Fruit fly (Drosophila melanogaster) whole organism, embryonic: ENCODE measurements around the gene CG13716.
A peak's percentile ranks its signal among the peaks of the same experiment; 100 is the strongest.

ENCODE experiments used
- Atf3 ChIP-seq: fragments of 200-800 bp; sonication (Bioruptor generic); optimal IDR thresholded peaks from 3 replicates; lab custom pipeline; 2016; ENCODE audit warnings: missing biosample characterization, missing genetic modification characterization
- CG10267 ChIP-seq: fragments of 200-800 bp; sonication (Bioruptor generic); optimal IDR thresholded peaks from 2 replicates; lab custom pipeline; 2018; ENCODE audit warnings: missing biosample characterization, mild to moderate bottlenecking, missing genetic modification characterization, moderate library complexity
- CG10959 ChIP-seq: fragments of 200-800 bp; sonication (Bioruptor generic); IDR thresholded peaks from 2 replicates; pipeline ENCODE4 v1.3.6; 2022; ENCODE audit warnings: missing biosample characterization, missing genetic modification characterization
- CG13123 ChIP-seq: fragments of 200-800 bp; sonication (Bioruptor generic); optimal IDR thresholded peaks from 2 replicates; lab custom pipeline; 2016; ENCODE audit warnings: missing biosample characterization, missing genetic modification characterization
- CG13287 ChIP-seq: fragments of 200-800 bp; sonication (Bioruptor generic); IDR thresholded peaks from 2 replicates; pipeline ENCODE4 v1.3.6; 2022; ENCODE audit warnings: missing biosample characterization, missing genetic modification characterization; ENCODE audit not compliant: partially characterized antibody
- CG14710 ChIP-seq: fragments of 200-800 bp; sonication (Bioruptor generic); optimal IDR thresholded peaks from 3 replicates; lab custom pipeline; 2019; ENCODE audit warnings: missing biosample characterization, mild to moderate bottlenecking, missing genetic modification characterization, moderate library complexity
- CG15479 ChIP-seq: fragments of 200-800 bp; sonication (Bioruptor generic); optimal IDR thresholded peaks from 3 replicates; lab custom pipeline; 2019; ENCODE audit warnings: missing biosample characterization, mild to moderate bottlenecking, missing genetic modification characterization, moderate library complexity
- CG15514 ChIP-seq: fragments of 200-800 bp; sonication (Bioruptor generic); optimal IDR thresholded peaks from 3 replicates; lab custom pipeline; 2017; ENCODE audit warnings: missing biosample characterization, missing genetic modification characterization, mild to moderate bottlenecking, moderate library complexity, missing genetic modification reagents
- CG15601 ChIP-seq: fragments of 200-800 bp; sonication (Bioruptor generic); optimal IDR thresholded peaks from 3 replicates; lab custom pipeline; 2019; ENCODE audit warnings: missing biosample characterization, mild to moderate bottlenecking, missing genetic modification characterization, moderate library complexity
- CG1792 ChIP-seq: fragments of 200-800 bp; sonication (Bioruptor generic); optimal IDR thresholded peaks from 2 replicates; lab custom pipeline; 2016; ENCODE audit warnings: missing biosample characterization, missing genetic modification characterization
- CG18619 ChIP-seq: fragments of 200-800 bp; sonication (Bioruptor generic); optimal IDR thresholded peaks from 3 replicates; lab custom pipeline; 2017; ENCODE audit warnings: missing biosample characterization, mild to moderate bottlenecking, missing genetic modification characterization
- CG31224 ChIP-seq: fragments of 200-800 bp; sonication (Bioruptor generic); IDR thresholded peaks from 2 replicates; pipeline ENCODE4 v1.3.6; 2022; ENCODE audit warnings: missing biosample characterization, missing genetic modification characterization
- CG42726 ChIP-seq: fragments of 200-800 bp; sonication (Bioruptor generic); IDR thresholded peaks from 2 replicates; pipeline ENCODE4 v1.3.6; 2022; ENCODE audit warnings: missing biosample characterization, missing genetic modification characterization; ENCODE audit not compliant: partially characterized antibody
- CG7745 ChIP-seq: fragments of 200-800 bp; sonication (Bioruptor generic); optimal IDR thresholded peaks from 2 replicates; lab custom pipeline; 2018; ENCODE audit warnings: missing biosample characterization, mild to moderate bottlenecking, missing genetic modification characterization, moderate library complexity
- CG7963 ChIP-seq: fragments of 200-800 bp; sonication (Bioruptor generic); IDR thresholded peaks from 3 replicates; pipeline ENCODE4 v1.3.6; 2022; ENCODE audit warnings: missing biosample characterization, missing genetic modification characterization; ENCODE audit not compliant: partially characterized antibody
- CG8924 ChIP-seq: fragments of 200-800 bp; optimal IDR thresholded peaks from 3 replicates; lab custom pipeline; 2019; ENCODE audit warnings: missing biosample characterization, mild to moderate bottlenecking, missing genetic modification characterization, moderate library complexity
- CG9437 ChIP-seq: fragments of 200-800 bp; sonication (Bioruptor generic); optimal IDR thresholded peaks from 2 replicates; lab custom pipeline; 2018; ENCODE audit warnings: missing biosample characterization, mild to moderate bottlenecking, missing genetic modification characterization
- CG9797 ChIP-seq: fragments of 200-800 bp; sonication (Bioruptor generic); optimal IDR thresholded peaks from 3 replicates; lab custom pipeline; 2018; ENCODE audit warnings: missing biosample characterization, mild to moderate bottlenecking, missing genetic modification characterization
- CoRest ChIP-seq: fragments of 200-800 bp; sonication (Bioruptor generic); optimal IDR thresholded peaks from 3 replicates; lab custom pipeline; 2018; ENCODE audit warnings: missing biosample characterization, mild to moderate bottlenecking, missing genetic modification characterization, moderate library complexity
- Doc3 ChIP-seq: fragments of 200-800 bp; sonication (Bioruptor generic); IDR thresholded peaks from 3 replicates; pipeline ENCODE4 v1.3.6; 2022; ENCODE audit warnings: missing biosample characterization, missing genetic modification characterization; ENCODE audit not compliant: partially characterized antibody
- Dref ChIP-seq: fragments of 200-800 bp; sonication (Bioruptor generic); IDR thresholded peaks from 2 replicates; pipeline ENCODE4 v1.3.6; 2022; ENCODE audit warnings: missing biosample characterization, missing genetic modification characterization
- Eip74EF ChIP-seq, 2 experiments: fragments of 200-800 bp in 1 of 2; fragments of >200 bp in 1 of 2; sonication (Bioruptor generic) in 1 of 2; optimal IDR thresholded peaks; 2 replicates each; lab custom pipeline; 2017 to 2019; ENCODE audit warnings: missing biosample characterization in 2 of 2, missing genetic modification characterization in 2 of 2, mild to moderate bottlenecking in 1 of 2, moderate library complexity in 1 of 2
- GATAe ChIP-seq: fragments of 200-800 bp; sonication (Bioruptor generic); conservative IDR thresholded peaks from 2 replicates; pipeline ENCODE4 v1.3.6; 2022; ENCODE audit warnings: missing biosample characterization, missing genetic modification characterization
- Gug ChIP-seq: fragments of 200-800 bp; sonication (Bioruptor generic); IDR thresholded peaks from 4 replicates; pipeline ENCODE4 v1.3.6; 2022; ENCODE audit warnings: missing biosample characterization, missing genetic modification characterization
- HLHmδ ChIP-seq: fragments of 200-800 bp; sonication (Bioruptor generic); optimal IDR thresholded peaks from 2 replicates; lab custom pipeline; 2018; ENCODE audit warnings: missing biosample characterization, mild to moderate bottlenecking, missing genetic modification characterization, moderate library complexity
- Hsf ChIP-seq: fragments of 200-800 bp; sonication (Bioruptor generic); optimal IDR thresholded peaks from 3 replicates; lab custom pipeline; 2016; ENCODE audit warnings: missing biosample characterization, missing genetic modification characterization
- MBD-R2 ChIP-seq: fragments of 200-800 bp; sonication (Bioruptor generic); IDR thresholded peaks from 2 replicates; pipeline ENCODE4 v1.3.6; 2022; ENCODE audit warnings: missing biosample characterization, missing genetic modification characterization
- MTF-1 ChIP-seq: fragments of 200-800 bp; sonication (Bioruptor generic); optimal IDR thresholded peaks from 2 replicates; lab custom pipeline; 2018; ENCODE audit warnings: missing biosample characterization, mild to moderate bottlenecking, missing genetic modification characterization, borderline replicate concordance
- Max ChIP-seq: fragments of 200-800 bp; sonication (Bioruptor generic); optimal IDR thresholded peaks from 2 replicates; lab custom pipeline; 2016; ENCODE audit warnings: missing biosample characterization, mild to moderate bottlenecking, missing genetic modification characterization
- Optix ChIP-seq: fragments of 200-800 bp; sonication (Bioruptor generic); IDR thresholded peaks from 3 replicates; pipeline ENCODE4 v1.3.6; 2022; ENCODE audit warnings: missing biosample characterization, missing genetic modification characterization
- Ptx1 ChIP-seq: fragments of 200-800 bp; sonication (Bioruptor generic); IDR thresholded peaks from 2 replicates; pipeline ENCODE4 v1.3.6; 2022; ENCODE audit warnings: missing biosample characterization, missing genetic modification characterization
- Scr ChIP-seq: fragments of 200-800 bp; sonication (Bioruptor generic); IDR thresholded peaks from 2 replicates; pipeline ENCODE4 v1.3.6; 2022; ENCODE audit warnings: missing biosample characterization, missing genetic modification characterization; ENCODE audit not compliant: partially characterized antibody
- Sry-δ ChIP-seq: fragments of 200-800 bp; sonication (Bioruptor generic); optimal IDR thresholded peaks from 2 replicates; lab custom pipeline; 2016; ENCODE audit warnings: missing biosample characterization, missing genetic modification characterization
- Xbp1 ChIP-seq: fragments of 200-800 bp; sonication (Bioruptor generic); optimal IDR thresholded peaks from 3 replicates; lab custom pipeline; 2016; ENCODE audit warnings: missing biosample characterization, mild to moderate bottlenecking, missing genetic modification characterization
- br ChIP-seq: fragments of >200 bp; optimal IDR thresholded peaks from 2 replicates; lab custom pipeline; 2017
- chm ChIP-seq: fragments of 200-800 bp; sonication (Bioruptor generic); IDR thresholded peaks from 2 replicates; pipeline ENCODE4 v1.3.6; 2022; ENCODE audit warnings: missing biosample characterization, missing genetic modification characterization
- chn ChIP-seq: fragments of 200-800 bp; sonication (Bioruptor generic); optimal IDR thresholded peaks from 2 replicates; lab custom pipeline; 2016; ENCODE audit warnings: missing biosample characterization, missing genetic modification characterization
- en ChIP-seq: fragments of 200-800 bp; sonication (Bioruptor generic); optimal IDR thresholded peaks from 2 replicates; lab custom pipeline; 2016; ENCODE audit warnings: missing biosample characterization, missing genetic modification characterization
- fd102C ChIP-seq: fragments of 200-800 bp; sonication (Bioruptor generic); optimal IDR thresholded peaks from 2 replicates; lab custom pipeline; 2018; ENCODE audit warnings: missing biosample characterization, mild to moderate bottlenecking, missing genetic modification characterization, moderate library complexity
- gcm ChIP-seq: fragments of 200-800 bp; sonication (Bioruptor generic); optimal IDR thresholded peaks from 2 replicates; lab custom pipeline; 2019; ENCODE audit warnings: missing biosample characterization, mild to moderate bottlenecking, missing genetic modification characterization, moderate library complexity
- gem ChIP-seq: fragments of 200-800 bp; sonication (Bioruptor generic); optimal IDR thresholded peaks from 2 replicates; lab custom pipeline; 2019; ENCODE audit warnings: missing biosample characterization, mild to moderate bottlenecking, missing genetic modification characterization, moderate library complexity
- gfzf ChIP-seq: fragments of 200-800 bp; sonication (Bioruptor generic); optimal IDR thresholded peaks from 2 replicates; lab custom pipeline; 2016; ENCODE audit warnings: missing biosample characterization, mild to moderate bottlenecking, missing genetic modification characterization, moderate library complexity
- insv ChIP-seq, 2 experiments: fragments of 200-800 bp; sonication (Bioruptor generic); optimal IDR thresholded peaks; 3 replicates each; lab custom pipeline; 2016 to 2018; ENCODE audit warnings: missing biosample characterization in 2 of 2, missing genetic modification characterization in 2 of 2
- jumu ChIP-seq: fragments of 200-800 bp; sonication (Bioruptor generic); optimal IDR thresholded peaks from 3 replicates; lab custom pipeline; 2016; ENCODE audit warnings: missing biosample characterization, missing genetic modification characterization
- klu ChIP-seq: fragments of 200-800 bp; sonication (Bioruptor generic); IDR thresholded peaks from 2 replicates; pipeline ENCODE4 v1.3.6; 2022; ENCODE audit warnings: missing biosample characterization, missing genetic modification characterization
- nom ChIP-seq: fragments of 200-800 bp; sonication (Bioruptor generic); optimal IDR thresholded peaks from 2 replicates; lab custom pipeline; 2017; ENCODE audit warnings: missing biosample characterization, missing genetic modification characterization, mild to moderate bottlenecking, moderate library complexity, missing genetic modification reagents
- otp ChIP-seq: fragments of 200-800 bp; sonication (Bioruptor generic); IDR thresholded peaks from 3 replicates; pipeline ENCODE4, ENCODE4 v1.3.6; 2022; ENCODE audit warnings: missing biosample characterization, missing genetic modification characterization
- seq ChIP-seq: fragments of 200-800 bp; sonication (Bioruptor generic); IDR thresholded peaks from 2 replicates; pipeline ENCODE4 v1.3.6; 2022; ENCODE audit warnings: missing biosample characterization, missing genetic modification characterization
- ssp ChIP-seq: fragments of 200-800 bp; sonication (Bioruptor generic); IDR thresholded peaks from 2 replicates; pipeline ENCODE4 v1.3.6; 2022; ENCODE audit warnings: missing biosample characterization, missing genetic modification characterization
- tgo ChIP-seq: fragments of 200-800 bp; sonication (Bioruptor generic); IDR thresholded peaks from 3 replicates; pipeline ENCODE4 v1.3.6; 2022; ENCODE audit warnings: missing biosample characterization, missing genetic modification characterization
- wek ChIP-seq: fragments of 200-800 bp; sonication (Bioruptor generic); optimal IDR thresholded peaks from 3 replicates; lab custom pipeline; 2018; ENCODE audit warnings: missing biosample characterization, mild to moderate bottlenecking, missing genetic modification characterization, moderate library complexity

The CG13716 gene

DNA sequence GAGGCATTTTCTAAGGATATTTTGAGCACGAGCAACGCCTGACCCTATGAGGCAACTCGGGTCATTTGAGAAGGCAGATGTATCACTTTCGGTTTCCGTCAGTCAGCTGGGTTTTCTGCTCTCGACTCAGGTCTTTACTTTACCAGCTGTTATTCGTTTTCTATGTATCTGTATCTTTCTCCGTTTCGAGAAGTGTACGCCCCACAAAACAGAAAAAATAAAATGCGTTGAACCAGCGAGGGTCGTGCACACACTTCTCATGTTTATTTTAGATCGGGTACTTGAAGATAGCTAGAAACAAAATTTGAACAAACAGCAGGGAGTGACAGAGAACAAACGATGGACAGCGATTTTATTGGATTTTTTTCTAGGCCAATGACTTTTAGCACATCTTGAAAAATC, 20.7 kb downstream of the CG13716 start (continued):
- no peak for TF ChIP-seq Dref (GFP tag; lab: Robert Waterston, UW)
- TF ChIP-seq insv (GFP tag; optimal IDR thresholded peaks at IDR 0.05; lab: Kevin White, UChicago) = no peak
- no peak for TF ChIP-seq CG42726 (GFP tag; lab: Robert Waterston, UW)
- peak; percentile 34 for TF ChIP-seq HLHmδ (GFP tag; lab: Kevin White, UChicago)
- TF ChIP-seq CG18619 (GFP tag; lab: Kevin White, UChicago) = peak; percentile 19
- TF ChIP-seq seq = no peak
- TF ChIP-seq Optix = no peak
- TF ChIP-seq wek = no peak
- no peak for TF ChIP-seq gcm (GFP tag; lab: Kevin White, UChicago)
- TF ChIP-seq CG9437 = no peak
- TF ChIP-seq br (lab: Kevin White, UChicago) = no peak
- no peak for TF ChIP-seq Eip74EF (GFP tag; optimal IDR thresholded peaks at IDR 0.05; lab: Kevin White, UChicago)
- no peak for TF ChIP-seq Max (GFP tag; lab: Kevin White, UChicago)
- TF ChIP-seq CG13287 = no peak
- TF ChIP-seq en = no peak
- TF ChIP-seq Sry-δ (GFP tag; lab: Kevin White, UChicago) = no peak
- no peak for TF ChIP-seq GATAe (GFP tag; lab: Robert Waterston, UW)
- TF ChIP-seq CG9797 (GFP tag; lab: Kevin White, UChicago) = no peak
- no peak for TF ChIP-seq Atf3 (GFP tag; lab: Kevin White, UChicago)
- no peak for TF ChIP-seq klu (GFP tag; lab: Robert Waterston, UW)
- TF ChIP-seq ssp (GFP tag; lab: Robert Waterston, UW) = no peak
- no peak for TF ChIP-seq CG13123 (GFP tag; lab: Kevin White, UChicago)
- TF ChIP-seq MBD-R2 (GFP tag; lab: Robert Waterston, UW) = no peak
- peak; percentile 6 for TF ChIP-seq CG1792 (GFP tag; lab: Kevin White, UChicago)
- TF ChIP-seq MTF-1 (GFP tag; lab: Kevin White, UChicago) = no peak
- TF ChIP-seq CoRest (tag; lab: Kevin White, UChicago) = no peak
- no peak for TF ChIP-seq jumu (GFP tag; lab: Kevin White, UChicago)
- TF ChIP-seq otp (GFP tag; lab: Robert Waterston, UW) = no peak
- no peak for TF ChIP-seq Scr (GFP tag; lab: Robert Waterston, UW)
- TF ChIP-seq Doc3 (GFP tag; lab: Robert Waterston, UW) = no peak
- TF ChIP-seq CG10267 (tag; lab: Kevin White, UChicago) = no peak
- no peak for TF ChIP-seq CG15514 (GFP tag; lab: Kevin White, UChicago)
- no peak for TF ChIP-seq tgo
- TF ChIP-seq CG15601 (tag; lab: Kevin White, UChicago) = peak; percentile 41
- TF ChIP-seq nom = no peak
- peak; percentile 66 for TF ChIP-seq CG7745 (tag; lab: Kevin White, UChicago)
- TF ChIP-seq chm (GFP tag; lab: Robert Waterston, UW) = peak; percentile 43; the same call in 1 of the 2 replicates
- peak; percentile 48 for TF ChIP-seq CG14710 (tag; lab: Kevin White, UChicago)
- TF ChIP-seq CG15479 (GFP tag; lab: Kevin White, UChicago) = peak; percentile 44
- no peak for TF ChIP-seq Gug
- peak; percentile 8 for TF ChIP-seq Hsf
- no peak for TF ChIP-seq Ptx1 (GFP tag; lab: Robert Waterston, UW)
- peak; percentile 68 for TF ChIP-seq CG8924 (tag; lab: Kevin White, UChicago)
- no peak for TF ChIP-seq gem (tag; lab: Kevin White, UChicago)
- TF ChIP-seq fd102C (GFP tag; lab: Kevin White, UChicago) = peak; percentile 20
- no peak for TF ChIP-seq CG7963
- TF ChIP-seq CG10959 (GFP tag; lab: Robert Waterston, UW) = 0 out of 2 replicates have a peak, but pooled peaks have one; percentile 12
- peak; percentile 9 for TF ChIP-seq chn (GFP tag; lab: Kevin White, UChicago)
- TF ChIP-seq Xbp1 = no peak
- TF ChIP-seq gfzf (GFP tag; lab: Kevin White, UChicago) = no peak
- no peak for TF ChIP-seq CG31224 (GFP tag; lab: Robert Waterston, UW)
